Worm (Caenorhabditis elegans): ENCODE results near the gene grl-22.

- TF ChIP-seq dpff-1 (tag; optimal IDR thresholded peaks at IDR 0.05) (no peak), egl-18 (GFP tag; IDR thresholded peaks at IDR 0.05) (no peak), hmg-20 (GFP tag; IDR thresholded peaks at IDR 0.05) (no peak), F49E8.2 (tag; optimal IDR thresholded peaks at IDR 0.05; ENCODE audit: insufficient read depth) (no peak), ama-1 (optimal IDR thresholded peaks at IDR 0.05) (no peak), ama-1 (GFP tag; optimal IDR thresholded peaks at IDR 0.05) (no peak), ceh-79 (tag; optimal IDR thresholded peaks at IDR 0.05) (no peak), nfyb-1 (GFP tag; IDR thresholded peaks at IDR 0.05) (no peak), efl-1 (GFP tag; optimal IDR thresholded peaks at IDR 0.05) (no peak), lag-1 (GFP tag; IDR thresholded peaks at IDR 0.05) (no peak), B0336.3 (GFP tag; IDR thresholded peaks at IDR 0.05) (no peak)
These were observed 5.7 kb upstream of the grl-22 start for ce11 chrIII:5419527-5419926.

Measured in whole organism, young adult.